Worm (Caenorhabditis elegans): ENCODE data around the gene nspa-2.

Gene nspa-2

ce11 chrV:14933450-14934218 is 42.8 kb downstream of the nspa-2 start (continued):
- TF ChIP-seq ttx-3 (tag; optimal IDR thresholded peaks at IDR 0.05) (no peak), T23F11.4 (GFP tag; optimal IDR thresholded peaks at IDR 0.05) (no peak), hlh-13 (GFP tag; optimal IDR thresholded peaks at IDR 0.05) (no peak), pat-9 (tag; optimal IDR thresholded peaks at IDR 0.05) (no peak), sox-2 (GFP tag; IDR thresholded peaks at IDR 0.05) (no peak), Y22D7AL.16 (tag; optimal IDR thresholded peaks at IDR 0.05) (no peak), madf-2 (tag; optimal IDR thresholded peaks at IDR 0.05) (no peak), sox-4 (tag; optimal IDR thresholded peaks at IDR 0.05) (no peak), ceh-14 (tag; optimal IDR thresholded peaks at IDR 0.05) (no peak), fkh-6 (tag; optimal IDR thresholded peaks at IDR 0.05) (no peak), ceh-19 (GFP tag; optimal IDR thresholded peaks at IDR 0.05) (peak; percentile 38), C38D4.7 (GFP tag; optimal IDR thresholded peaks at IDR 0.05) (no peak), ama-1 (optimal IDR thresholded peaks at IDR 0.05) (no peak), C08G9.2 (tag; optimal IDR thresholded peaks at IDR 0.05) (peak; percentile 0), nfya-1 (tag; optimal IDR thresholded peaks at IDR 0.05) (no peak)

- TF ChIP-seq pat-9 (tag; optimal IDR thresholded peaks at IDR 0.05) = no peak
- no peak for TF ChIP-seq ceh-9 (tag; optimal IDR thresholded peaks at IDR 0.05)
- TF ChIP-seq dve-1 (tag; optimal IDR thresholded peaks at IDR 0.05) = no peak
- no peak for TF ChIP-seq tbx-7 (tag; optimal IDR thresholded peaks at IDR 0.05)
- TF ChIP-seq odd-2 (tag; optimal IDR thresholded peaks at IDR 0.05) = no peak
- TF ChIP-seq elt-2 (tag; optimal IDR thresholded peaks at IDR 0.05) = no peak
- no peak for TF ChIP-seq ceh-24 (tag; optimal IDR thresholded peaks at IDR 0.05)
- TF ChIP-seq ceh-2 (tag; optimal IDR thresholded peaks at IDR 0.05) = no peak
- no peak for TF ChIP-seq K09A11.1 (tag; optimal IDR thresholded peaks at IDR 0.05; ENCODE audit: insufficient read depth)
- TF ChIP-seq hlh-8 (tag; optimal IDR thresholded peaks at IDR 0.05) = no peak
- no peak for TF ChIP-seq ceh-30 (tag; optimal IDR thresholded peaks at IDR 0.05)
- no peak for TF ChIP-seq T23F11.4 (GFP tag; optimal IDR thresholded peaks at IDR 0.05)
- no peak for TF ChIP-seq fkh-6 (tag; optimal IDR thresholded peaks at IDR 0.05)
- TF ChIP-seq sdc-2 (tag; optimal IDR thresholded peaks at IDR 0.05) = no peak
- TF ChIP-seq lim-6 (tag; optimal IDR thresholded peaks at IDR 0.05) = no peak
Measured at ce11 chrV:14936587-14936986, 45.7 kb downstream of the nspa-2 start, which contains the start of gene C30G7.2. C30G7.2 (plus strand) TSS chrV:14936887.
